Worm (Caenorhabditis elegans) whole organism, L4 larva: ENCODE measurements around the gene Y38H6C.16.

Experiments used
- F49E8.2 ChIP-seq: sonication (generic microtip); optimal IDR thresholded peaks from 2 replicates; lab custom pipeline; 2016; ENCODE audit warnings: missing compliant biosample characterization, mild to moderate bottlenecking, missing genetic modification characterization, borderline replicate concordance
- ceh-28 ChIP-seq: fragments of 150-350 bp; optimal IDR thresholded peaks from 2 replicates; lab custom pipeline; 2014; ENCODE audit warnings: missing biosample characterization, missing genetic modification reagents, missing genetic modification characterization
- snpc-4 ChIP-seq: fragments of 150-350 bp; optimal IDR thresholded peaks from 2 replicates; lab custom pipeline; 2014; ENCODE audit warnings: missing biosample characterization, missing genetic modification characterization

- TF ChIP-seq ceh-28 (tag; lab: Kevin White, UChicago), result no peak
- TF ChIP-seq snpc-4 (tag; lab: Kevin White, UChicago), result no peak
- TF ChIP-seq F49E8.2 (tag; lab: Kevin White, UChicago), result no peak
Measured at ce11 chrV:20544092-20544491, 4.9 kb upstream of the Y38H6C.16 start, which contains the start of gene slc-36.3.
